Worm (Caenorhabditis elegans) whole organism, L3 larva: ENCODE results near the gene gtf-2H5.
A peak's percentile ranks its signal among the peaks of the same experiment; 100 is the strongest.

Source experiments
- R02D3.7 ChIP-seq: fragments of 150-350 bp; optimal IDR thresholded peaks from 2 replicates; lab custom pipeline; 2014; ENCODE audit warnings: missing biosample characterization, missing genetic modification characterization
- aly-2 ChIP-seq: fragments of 150-350 bp; optimal IDR thresholded peaks from 2 replicates; lab custom pipeline; 2014; ENCODE audit warnings: missing biosample characterization, missing genetic modification characterization
- ama-1 ChIP-seq: fragments of 150-350 bp; optimal IDR thresholded peaks from 2 replicates; lab custom pipeline; 2018
- ceh-16 ChIP-seq: sonication (generic microtip); optimal IDR thresholded peaks from 2 replicates; lab custom pipeline; 2017; ENCODE audit warnings: missing biosample characterization, missing genetic modification characterization
- ceh-28 ChIP-seq: fragments of 150-350 bp; optimal IDR thresholded peaks from 2 replicates; lab custom pipeline; 2014; ENCODE audit warnings: missing biosample characterization, missing genetic modification reagents, missing genetic modification characterization
- ceh-82 ChIP-seq: fragments of 150-350 bp; optimal IDR thresholded peaks from 2 replicates; lab custom pipeline; 2014; ENCODE audit warnings: missing biosample characterization, missing genetic modification characterization
- ceh-9 ChIP-seq: sonication (generic microtip); optimal IDR thresholded peaks from 2 replicates; lab custom pipeline; 2018; ENCODE audit warnings: missing biosample characterization, missing genetic modification characterization
- daf-12 ChIP-seq: fragments of 150-350 bp; optimal IDR thresholded peaks from 2 replicates; lab custom pipeline; 2014; ENCODE audit warnings: missing biosample characterization, missing genetic modification reagents, missing genetic modification characterization
- egl-27 ChIP-seq: sonication (generic microtip); optimal IDR thresholded peaks from 4 replicates; lab custom pipeline; 2017; ENCODE audit warnings: missing biosample characterization, missing genetic modification reagents, missing genetic modification characterization
- egl-5 ChIP-seq: fragments of 150-350 bp; optimal IDR thresholded peaks from 2 replicates; lab custom pipeline; 2017; ENCODE audit warnings: missing biosample characterization, missing genetic modification reagents, missing genetic modification characterization, inconsistent platforms
- elt-2 ChIP-seq: sonication (generic microtip); optimal IDR thresholded peaks from 2 replicates; lab custom pipeline; 2016; ENCODE audit warnings: missing genetic modification reagents, mild to moderate bottlenecking, missing genetic modification characterization, missing compliant biosample characterization
- elt-3 ChIP-seq, 3 experiments: fragments of 150-350 bp in 1 of 3; sonication (generic microtip) in 2 of 3; optimal IDR thresholded peaks; 2 replicates in 2 of 3; 4 replicates in 1 of 3; lab custom pipeline; 2014 to 2017; ENCODE audit warnings: missing biosample characterization in 3 of 3, missing genetic modification characterization in 3 of 3
- fkh-10 ChIP-seq: sonication (generic microtip); optimal IDR thresholded peaks from 2 replicates; lab custom pipeline; 2017; ENCODE audit warnings: missing biosample characterization, missing genetic modification reagents, missing genetic modification characterization
- fkh-2 ChIP-seq: fragments of 150-350 bp; optimal IDR thresholded peaks from 2 replicates; lab custom pipeline; 2014; ENCODE audit warnings: missing biosample characterization, missing genetic modification reagents, missing genetic modification characterization
- fos-1 ChIP-seq: fragments of 150-350 bp; optimal IDR thresholded peaks from 2 replicates; lab custom pipeline; 2014; ENCODE audit warnings: missing biosample characterization, missing genetic modification characterization
- hmg-11 ChIP-seq: sonication (generic microtip); optimal IDR thresholded peaks from 2 replicates; lab custom pipeline; 2016; ENCODE audit warnings: missing genetic modification characterization, missing compliant biosample characterization
- jun-1 ChIP-seq: fragments of 150-350 bp; optimal IDR thresholded peaks from 2 replicates; lab custom pipeline; 2014; ENCODE audit warnings: missing biosample characterization, missing genetic modification reagents, missing genetic modification characterization
- lin-39 ChIP-seq: fragments of 150-350 bp; optimal IDR thresholded peaks from 2 replicates; lab custom pipeline; 2018; ENCODE audit warnings: missing biosample characterization, missing genetic modification reagents, missing genetic modification characterization
- mdl-1 ChIP-seq: fragments of 150-350 bp; optimal IDR thresholded peaks from 2 replicates; lab custom pipeline; 2014; ENCODE audit warnings: missing biosample characterization, missing genetic modification characterization
- mml-1 ChIP-seq: fragments of 150-350 bp; sonication (generic microtip); optimal IDR thresholded peaks from 3 replicates; lab custom pipeline; 2014; ENCODE audit warnings: missing biosample characterization, missing genetic modification characterization
- nhr-11 ChIP-seq: fragments of 150-350 bp; optimal IDR thresholded peaks from 2 replicates; lab custom pipeline; 2014; ENCODE audit warnings: missing biosample characterization, missing genetic modification characterization
- nhr-12 ChIP-seq: fragments of 150-350 bp; optimal IDR thresholded peaks from 2 replicates; lab custom pipeline; 2014; ENCODE audit warnings: missing biosample characterization, missing genetic modification characterization
- nhr-23 ChIP-seq: fragments of 150-350 bp; optimal IDR thresholded peaks from 2 replicates; lab custom pipeline; 2014; ENCODE audit warnings: missing biosample characterization, missing genetic modification reagents, missing genetic modification characterization
- nhr-25 ChIP-seq: sonication (generic microtip); optimal IDR thresholded peaks from 2 replicates; lab custom pipeline; 2017; ENCODE audit warnings: missing biosample characterization, missing genetic modification characterization
- nhr-43 ChIP-seq: sonication (generic microtip); optimal IDR thresholded peaks from 2 replicates; lab custom pipeline; 2016; ENCODE audit warnings: mild to moderate bottlenecking, missing genetic modification characterization, missing compliant biosample characterization; ENCODE audit not compliant: poor library complexity, severe bottlenecking
- nhr-77 ChIP-seq: fragments of 150-350 bp; optimal IDR thresholded peaks from 2 replicates; lab custom pipeline; 2014; ENCODE audit warnings: missing biosample characterization, missing genetic modification characterization
- pha-4 ChIP-seq: fragments of 150-350 bp; optimal IDR thresholded peaks from 2 replicates; lab custom pipeline; 2014; ENCODE audit warnings: missing biosample characterization, missing genetic modification reagents, missing genetic modification characterization
- pqm-1 ChIP-seq: fragments of 150-350 bp; optimal IDR thresholded peaks from 2 replicates; lab custom pipeline; 2017; ENCODE audit warnings: missing biosample characterization, missing genetic modification characterization, inconsistent platforms
- sea-2 ChIP-seq: fragments of 150-350 bp; sonication (generic microtip); optimal IDR thresholded peaks from 4 replicates; lab custom pipeline; 2014; ENCODE audit warnings: missing biosample characterization, missing genetic modification reagents, missing genetic modification characterization
- skn-1 ChIP-seq: fragments of 150-350 bp; optimal IDR thresholded peaks from 2 replicates; lab custom pipeline; 2014; ENCODE audit warnings: missing biosample characterization, missing genetic modification characterization
- snpc-4 ChIP-seq: fragments of 150-350 bp; optimal IDR thresholded peaks from 2 replicates; lab custom pipeline; 2014; ENCODE audit warnings: missing biosample characterization, missing genetic modification characterization
- tbx-2 ChIP-seq: sonication (generic microtip); optimal IDR thresholded peaks from 2 replicates; lab custom pipeline; 2016; ENCODE audit warnings: mild to moderate bottlenecking, missing genetic modification characterization, missing compliant biosample characterization
- unc-39 ChIP-seq: sonication (generic microtip); optimal IDR thresholded peaks from 4 replicates; lab custom pipeline; 2017; ENCODE audit warnings: missing biosample characterization, missing genetic modification characterization
- unc-62 ChIP-seq: fragments of 150-350 bp; sonication (generic microtip); optimal IDR thresholded peaks from 4 replicates; lab custom pipeline; 2014; ENCODE audit warnings: missing biosample characterization, missing genetic modification reagents, missing genetic modification characterization
- zag-1 ChIP-seq: fragments of 150-350 bp; optimal IDR thresholded peaks from 2 replicates; lab custom pipeline; 2014; ENCODE audit warnings: missing biosample characterization, missing genetic modification characterization
- ztf-11 ChIP-seq: fragments of 150-350 bp; optimal IDR thresholded peaks from 2 replicates; lab custom pipeline; 2014; ENCODE audit warnings: missing biosample characterization, missing genetic modification characterization
- ztf-4 ChIP-seq: fragments of 150-350 bp; optimal IDR thresholded peaks from 2 replicates; lab custom pipeline; 2014; ENCODE audit warnings: missing biosample characterization, missing genetic modification characterization

The gtf-2H5 gene

ce11 chrIII:623754-624153, 46.4 kb upstream of the gtf-2H5 start (continued):
- TF ChIP-seq ztf-4 (tag; lab: Kevin White, UChicago), result no peak

- TF ChIP-seq pha-4 (tag; lab: Kevin White, UChicago), result peak; percentile 23
- no peak for TF ChIP-seq nhr-25 (tag; lab: Kevin White, UChicago)
- TF ChIP-seq ceh-9 (tag; lab: Kevin White, UChicago), result no peak
- no peak for TF ChIP-seq ztf-4 (tag; lab: Kevin White, UChicago)
- no peak for TF ChIP-seq mml-1 (tag; lab: Kevin White, UChicago)
- peak; percentile 41 for TF ChIP-seq pqm-1 (tag; lab: Kevin White, UChicago)
- TF ChIP-seq nhr-11, result no peak
- no peak for TF ChIP-seq R02D3.7 (tag; lab: Kevin White, UChicago)
- no peak for TF ChIP-seq elt-3 (tag; optimal IDR thresholded peaks at IDR 0.05; lab: Kevin White, UChicago)
- no peak for TF ChIP-seq unc-62 (GFP tag; lab: Kevin White, UChicago)
- no peak for TF ChIP-seq aly-2 (tag; lab: Kevin White, UChicago)
- no peak for TF ChIP-seq fos-1 (tag; lab: Kevin White, UChicago)
- TF ChIP-seq nhr-23, result no peak
- TF ChIP-seq unc-39 (tag; lab: Kevin White, UChicago), result no peak
- no peak for TF ChIP-seq fkh-2
- TF ChIP-seq tbx-2 (tag; lab: Kevin White, UChicago), result no peak
- TF ChIP-seq sea-2, result no peak
- TF ChIP-seq ceh-16 (tag; lab: Kevin White, UChicago), result no peak
- TF ChIP-seq ceh-82 (tag; lab: Kevin White, UChicago), result no peak
- TF ChIP-seq elt-2 (tag; lab: Kevin White, UChicago), result peak; percentile 53
- TF ChIP-seq mdl-1 (tag; lab: Kevin White, UChicago), result no peak
- TF ChIP-seq ama-1 (lab: Kevin White, UChicago), result no peak
- no peak for TF ChIP-seq nhr-12
Observed at ce11 chrIII:620204-620718, 42.9 kb upstream of the gtf-2H5 start, which contains the start of gene T19C3.4. Gene T19C3.4 (minus strand): TSS chrIII:620254.

ce11 chrIII:617467-617866, 40.1 kb upstream of the gtf-2H5 start, which contains the start of gene T19C3.2:
Gene T19C3.2 (minus strand): TSS chrIII:617567.
- TF ChIP-seq snpc-4 (tag; lab: Kevin White, UChicago) (no peak), elt-2 (tag; lab: Kevin White, UChicago) (no peak), nhr-43 (tag; lab: Kevin White, UChicago) (no peak), ztf-11 (tag; lab: Kevin White, UChicago) (no peak), mdl-1 (tag; lab: Kevin White, UChicago) (no peak), zag-1 (tag; lab: Kevin White, UChicago) (no peak), egl-5 (tag; lab: Kevin White, UChicago) (no peak), unc-62 (GFP tag; lab: Kevin White, UChicago) (no peak), egl-27 (tag; lab: Kevin White, UChicago) (no peak), ceh-9 (tag; lab: Kevin White, UChicago) (no peak), ama-1 (lab: Kevin White, UChicago) (no peak), pqm-1 (tag; lab: Kevin White, UChicago) (no peak), fkh-2 (no peak), lin-39 (no peak), hmg-11 (tag; lab: Kevin White, UChicago) (no peak)
- TF ChIP-seq, all 47 proteins: peak for 0

- TF ChIP-seq ama-1 (lab: Kevin White, UChicago), result no peak
- no peak for TF ChIP-seq jun-1 (tag; lab: Kevin White, UChicago)
- TF ChIP-seq snpc-4 (tag; lab: Kevin White, UChicago), result no peak
- no peak for TF ChIP-seq pha-4 (tag; lab: Kevin White, UChicago)
- TF ChIP-seq nhr-25 (tag; lab: Kevin White, UChicago), result no peak
- TF ChIP-seq elt-2 (tag; lab: Kevin White, UChicago), result no peak
- no peak for TF ChIP-seq ztf-11 (tag; lab: Kevin White, UChicago)
- no peak for TF ChIP-seq nhr-23
- no peak for TF ChIP-seq ztf-4 (tag; lab: Kevin White, UChicago)
- TF ChIP-seq fkh-10 (GFP tag; lab: Kevin White, UChicago), result no peak
- TF ChIP-seq daf-12 (tag; lab: Kevin White, UChicago), result no peak
- no peak for TF ChIP-seq ceh-9 (tag; lab: Kevin White, UChicago)
- no peak for TF ChIP-seq lin-39
- TF ChIP-seq ceh-28 (tag; lab: Kevin White, UChicago), result no peak
- no peak for TF ChIP-seq nhr-77 (tag; lab: Kevin White, UChicago)
- TF ChIP-seq elt-3 (tag; optimal IDR thresholded peaks at IDR 0.05; lab: Kevin White, UChicago), result no peak
- TF ChIP-seq skn-1 (tag; lab: Kevin White, UChicago), result no peak
Observed at ce11 chrIII:614447-614846, 37.1 kb upstream of the gtf-2H5 start, which contains the start of gene T19C3.3. Gene T19C3.3 (minus strand): TSS chrIII:614547.
